Fruit fly (Drosophila melanogaster) whole organism, embryonic: ENCODE results near the gene Gr9a.

ENCODE experiments used
- Atf3 ChIP-seq: fragments of 200-800 bp; sonication (Bioruptor generic); optimal IDR thresholded peaks from 3 replicates; lab custom pipeline; 2016; ENCODE audit warnings: missing biosample characterization, missing genetic modification characterization
- Bteb2 ChIP-seq: fragments of 200-800 bp; sonication (Bioruptor generic); optimal IDR thresholded peaks from 2 replicates; lab custom pipeline; 2016; ENCODE audit warnings: missing biosample characterization, missing genetic modification characterization
- CG10959 ChIP-seq: fragments of 200-800 bp; sonication (Bioruptor generic); IDR thresholded peaks from 2 replicates; pipeline ENCODE4 v1.3.6; 2022; ENCODE audit warnings: missing biosample characterization, missing genetic modification characterization
- CG12391 ChIP-seq: fragments of 200-800 bp; sonication (Bioruptor generic); optimal IDR thresholded peaks from 3 replicates; lab custom pipeline; 2018; ENCODE audit warnings: missing biosample characterization, mild to moderate bottlenecking, missing genetic modification characterization, moderate library complexity
- CG12744 ChIP-seq: fragments of 200-800 bp; sonication (Bioruptor generic); optimal IDR thresholded peaks from 2 replicates; lab custom pipeline; 2016; ENCODE audit warnings: missing biosample characterization, missing genetic modification characterization
- CG13424 ChIP-seq: fragments of 200-800 bp; sonication (Bioruptor generic); optimal IDR thresholded peaks from 2 replicates; lab custom pipeline; 2019; ENCODE audit warnings: missing biosample characterization, mild to moderate bottlenecking, missing genetic modification characterization, moderate library complexity
- CG14710 ChIP-seq: fragments of 200-800 bp; sonication (Bioruptor generic); optimal IDR thresholded peaks from 3 replicates; lab custom pipeline; 2019; ENCODE audit warnings: missing biosample characterization, mild to moderate bottlenecking, missing genetic modification characterization, moderate library complexity
- CG1529 ChIP-seq: fragments of 200-800 bp; sonication (Bioruptor generic); optimal IDR thresholded peaks from 3 replicates; lab custom pipeline; 2018; ENCODE audit warnings: missing biosample characterization, missing genetic modification characterization
- CG16813 ChIP-seq: fragments of 200-800 bp; sonication (Bioruptor generic); IDR thresholded peaks from 3 replicates; pipeline ENCODE4 v1.3.6; 2022; ENCODE audit warnings: missing biosample characterization, missing genetic modification characterization; ENCODE audit not compliant: partially characterized antibody
- CG17328 ChIP-seq: fragments of 200-800 bp; sonication (Bioruptor generic); IDR thresholded peaks from 2 replicates; pipeline ENCODE4 v1.3.6; 2022; ENCODE audit warnings: missing biosample characterization, missing genetic modification characterization
- CG17568 ChIP-seq: fragments of 200-800 bp; sonication (Bioruptor generic); optimal IDR thresholded peaks from 2 replicates; lab custom pipeline; 2018; ENCODE audit warnings: missing biosample characterization, mild to moderate bottlenecking, missing genetic modification characterization, moderate library complexity
- CG17802 ChIP-seq: fragments of 200-800 bp; sonication (Bioruptor generic); optimal IDR thresholded peaks from 2 replicates; lab custom pipeline; 2018; ENCODE audit warnings: missing biosample characterization, mild to moderate bottlenecking, missing genetic modification characterization, moderate library complexity
- CG2875 ChIP-seq: fragments of 200-800 bp; sonication (Bioruptor generic); optimal IDR thresholded peaks from 2 replicates; lab custom pipeline; 2017; ENCODE audit warnings: missing biosample characterization, mild to moderate bottlenecking, missing genetic modification characterization, missing genetic modification reagents
- CG31441 ChIP-seq: fragments of 200-800 bp; sonication (Bioruptor generic); IDR thresholded peaks from 2 replicates; pipeline ENCODE4 v1.3.6; 2022; ENCODE audit warnings: missing biosample characterization, missing genetic modification characterization
- CG3163 ChIP-seq: fragments of 200-800 bp; sonication (Bioruptor generic); optimal IDR thresholded peaks from 3 replicates; lab custom pipeline; 2016; ENCODE audit warnings: missing biosample characterization, missing genetic modification characterization
- CG6272 ChIP-seq: fragments of 200-800 bp; sonication (Bioruptor generic); IDR thresholded peaks from 2 replicates; pipeline ENCODE4 v1.3.6; 2022; ENCODE audit warnings: missing biosample characterization, missing genetic modification characterization
- CG6654 ChIP-seq: fragments of 200-800 bp; sonication (Bioruptor generic); optimal IDR thresholded peaks from 2 replicates; lab custom pipeline; 2017; ENCODE audit warnings: missing biosample characterization, mild to moderate bottlenecking, missing genetic modification characterization
- CG7357 ChIP-seq: fragments of 200-800 bp; sonication (Bioruptor generic); IDR thresholded peaks from 3 replicates; pipeline ENCODE4 v1.3.6; 2022; ENCODE audit warnings: missing biosample characterization, missing genetic modification characterization
- CG7786 ChIP-seq: fragments of 200-800 bp; sonication (Bioruptor generic); optimal IDR thresholded peaks from 2 replicates; lab custom pipeline; 2016; ENCODE audit warnings: missing biosample characterization, missing genetic modification characterization
- CG8089 ChIP-seq: fragments of 200-800 bp; sonication (Bioruptor generic); optimal IDR thresholded peaks from 3 replicates; lab custom pipeline; 2016; ENCODE audit warnings: missing biosample characterization, missing genetic modification characterization
- CG9727 ChIP-seq: fragments of 200-800 bp; sonication (Bioruptor generic); optimal IDR thresholded peaks from 3 replicates; lab custom pipeline; 2017; ENCODE audit warnings: missing biosample characterization, mild to moderate bottlenecking, missing genetic modification characterization
- Deaf1 ChIP-seq: fragments of 200-800 bp; optimal IDR thresholded peaks from 3 replicates; lab custom pipeline; 2019; ENCODE audit warnings: missing biosample characterization, mild to moderate bottlenecking, missing genetic modification characterization, moderate library complexity
- Eip74EF ChIP-seq, 2 experiments: fragments of 200-800 bp in 1 of 2; fragments of >200 bp in 1 of 2; sonication (Bioruptor generic) in 1 of 2; optimal IDR thresholded peaks; 2 replicates each; lab custom pipeline; 2017 to 2019; ENCODE audit warnings: missing biosample characterization in 2 of 2, missing genetic modification characterization in 2 of 2, mild to moderate bottlenecking in 1 of 2, moderate library complexity in 1 of 2
- H15 ChIP-seq: fragments of 200-800 bp; sonication (Bioruptor generic); IDR thresholded peaks from 3 replicates; pipeline ENCODE4 v1.3.6; 2022; ENCODE audit warnings: missing biosample characterization, missing genetic modification characterization
- Hmr ChIP-seq: fragments of 200-800 bp; sonication (Bioruptor generic); optimal IDR thresholded peaks from 3 replicates; lab custom pipeline; 2017; ENCODE audit warnings: mild to moderate bottlenecking, missing biosample characterization, missing genetic modification reagents, missing genetic modification characterization
- Opbp ChIP-seq: fragments of 200-800 bp; sonication (Bioruptor generic); IDR thresholded peaks from 3 replicates; pipeline ENCODE4 v1.3.6; 2022; ENCODE audit warnings: missing biosample characterization, missing genetic modification characterization; ENCODE audit not compliant: partially characterized antibody
- Pdp1 ChIP-seq, 2 experiments: fragments of 200-800 bp; sonication (Bioruptor generic); optimal IDR thresholded peaks; 3 replicates each; lab custom pipeline; 2016; ENCODE audit warnings: missing biosample characterization in 2 of 2, missing genetic modification characterization in 2 of 2, mild to moderate bottlenecking in 1 of 2, moderate library complexity in 1 of 2
- Six4 ChIP-seq: fragments of 200-800 bp; sonication (Bioruptor generic); optimal IDR thresholded peaks from 2 replicates; lab custom pipeline; 2016; ENCODE audit warnings: missing biosample characterization, missing genetic modification characterization
- Ssrp ChIP-seq: fragments of 200-800 bp; sonication (Bioruptor generic); optimal IDR thresholded peaks from 2 replicates; lab custom pipeline; 2018; ENCODE audit warnings: missing biosample characterization, mild to moderate bottlenecking, missing genetic modification characterization, moderate library complexity
- Xbp1 ChIP-seq: fragments of 200-800 bp; sonication (Bioruptor generic); optimal IDR thresholded peaks from 3 replicates; lab custom pipeline; 2016; ENCODE audit warnings: missing biosample characterization, mild to moderate bottlenecking, missing genetic modification characterization
- ab ChIP-seq: fragments of 200-800 bp; sonication (Bioruptor generic); optimal IDR thresholded peaks from 2 replicates; lab custom pipeline; 2016; ENCODE audit warnings: missing biosample characterization, missing genetic modification characterization
- amos ChIP-seq: fragments of 200-800 bp; sonication (Bioruptor generic); IDR thresholded peaks from 2 replicates; pipeline ENCODE4 v1.3.6; 2022; ENCODE audit warnings: missing biosample characterization, missing genetic modification characterization; ENCODE audit not compliant: partially characterized antibody
- aop ChIP-seq: fragments of 200-800 bp; sonication (Bioruptor generic); IDR thresholded peaks from 2 replicates; pipeline ENCODE4 v1.3.6; 2022; ENCODE audit warnings: missing biosample characterization, missing genetic modification characterization
- chif ChIP-seq, 2 experiments: fragments of 200-800 bp; sonication (Bioruptor generic); optimal IDR thresholded peaks; 3 replicates each; lab custom pipeline; 2016; ENCODE audit warnings: missing biosample characterization in 2 of 2, missing genetic modification characterization in 2 of 2
- chm ChIP-seq: fragments of 200-800 bp; sonication (Bioruptor generic); IDR thresholded peaks from 2 replicates; pipeline ENCODE4 v1.3.6; 2022; ENCODE audit warnings: missing biosample characterization, missing genetic modification characterization
- dysf ChIP-seq: fragments of 200-800 bp; sonication (Bioruptor generic); IDR thresholded peaks from 3 replicates; pipeline ENCODE4 v1.3.6; 2022; ENCODE audit warnings: missing biosample characterization, missing genetic modification characterization
- fd96Cb ChIP-seq: fragments of 200-800 bp; sonication (Bioruptor generic); optimal IDR thresholded peaks from 2 replicates; lab custom pipeline; 2018; ENCODE audit warnings: missing biosample characterization, mild to moderate bottlenecking, missing genetic modification characterization, moderate library complexity
- ind ChIP-seq: fragments of 200-800 bp; sonication (Bioruptor generic); optimal IDR thresholded peaks from 3 replicates; lab custom pipeline; 2016; ENCODE audit warnings: missing biosample characterization, missing genetic modification characterization
- klu ChIP-seq: fragments of 200-800 bp; sonication (Bioruptor generic); IDR thresholded peaks from 2 replicates; pipeline ENCODE4 v1.3.6; 2022; ENCODE audit warnings: missing biosample characterization, missing genetic modification characterization
- odd ChIP-seq: fragments of 200-800 bp; sonication (Bioruptor generic); optimal IDR thresholded peaks from 2 replicates; lab custom pipeline; 2017; ENCODE audit warnings: missing biosample characterization, mild to moderate bottlenecking, missing genetic modification characterization
- phol ChIP-seq: fragments of 200-800 bp; sonication (Bioruptor generic); optimal IDR thresholded peaks from 3 replicates; lab custom pipeline; 2018; ENCODE audit warnings: missing biosample characterization, mild to moderate bottlenecking, missing genetic modification characterization, moderate library complexity
- pnt ChIP-seq: fragments of 200-800 bp; sonication (Bioruptor generic); optimal IDR thresholded peaks from 3 replicates; lab custom pipeline; 2016; ENCODE audit warnings: missing biosample characterization, missing genetic modification characterization
- prd ChIP-seq, 3 experiments: fragments of >200 bp in 2 of 3; fragments of 200-800 bp in 1 of 3; sonication (Bioruptor generic) in 1 of 3; optimal IDR thresholded peaks in 2 of 3; IDR thresholded peaks in 1 of 3; 2 replicates in 2 of 3; 3 replicates in 1 of 3; pipeline versions ENCODE4 v1.3.6 to Lab custom; 2017 to 2022; ENCODE audit warnings: missing biosample characterization in 1 of 3, missing genetic modification characterization in 1 of 3
- repo ChIP-seq: fragments of 200-800 bp; sonication (Bioruptor generic); optimal IDR thresholded peaks from 2 replicates; lab custom pipeline; 2016; ENCODE audit warnings: missing biosample characterization, missing genetic modification characterization
- ssp ChIP-seq: fragments of 200-800 bp; sonication (Bioruptor generic); IDR thresholded peaks from 2 replicates; pipeline ENCODE4 v1.3.6; 2022; ENCODE audit warnings: missing biosample characterization, missing genetic modification characterization
- tgo ChIP-seq: fragments of 200-800 bp; sonication (Bioruptor generic); IDR thresholded peaks from 3 replicates; pipeline ENCODE4 v1.3.6; 2022; ENCODE audit warnings: missing biosample characterization, missing genetic modification characterization
- tna ChIP-seq: fragments of 200-800 bp; sonication (Bioruptor generic); IDR thresholded peaks from 2 replicates; pipeline ENCODE4 v1.3.6; 2022; ENCODE audit warnings: missing biosample characterization, missing genetic modification characterization; ENCODE audit not compliant: partially characterized antibody
- ttk ChIP-seq: fragments of 200-800 bp; sonication (Bioruptor generic); IDR thresholded peaks from 2 replicates; pipeline ENCODE4 v2.1.2; 2022; ENCODE audit warnings: missing biosample characterization, missing genetic modification characterization
- zfh1 ChIP-seq: fragments of 200-800 bp; sonication (Bioruptor generic); IDR thresholded peaks from 3 replicates; pipeline ENCODE4 v1.3.6; 2022; ENCODE audit warnings: missing biosample characterization, missing genetic modification characterization

The Gr9a gene

dm6 chrX:10067528-10067927 is 6.1 kb downstream of the Gr9a start (continued):
- TF ChIP-seq CG6272 (GFP tag; lab: Robert Waterston, UW) (0 out of 2 replicates have a peak, but pooled peaks have one; percentile 20), ssp (GFP tag; lab: Robert Waterston, UW) (no peak), pnt (GFP tag; lab: Kevin White, UChicago) (peak; percentile 18), repo (GFP tag; lab: Kevin White, UChicago) (peak; percentile 41), tgo (GFP tag; lab: Robert Waterston, UW) (peak; percentile 23; the same call in 1 of the 3 replicates), Six4 (GFP tag; lab: Kevin White, UChicago) (peak; percentile 36), H15 (0 out of 3 replicates have a peak, but pooled peaks have one; percentile 27), CG9727 (GFP tag; lab: Kevin White, UChicago) (peak; percentile 21), prd (optimal IDR thresholded peaks at IDR 0.05; lab: Kevin White, UChicago) (no peak), prd (GFP tag; IDR thresholded peaks at IDR 0.05; lab: Robert Waterston, UW) (peak; percentile 79; the same call in 2 of the 3 replicates), odd (peak; percentile 3), Deaf1 (tag; lab: Kevin White, UChicago) (peak; percentile 6), CG17568 (GFP tag; lab: Kevin White, UChicago) (no peak), aop (GFP tag; lab: Robert Waterston, UW) (no peak), CG3163 (GFP tag; lab: Kevin White, UChicago) (no peak), Pdp1 (GFP tag; optimal IDR thresholded peaks at IDR 0.05; lab: Kevin White, UChicago) (peak in 1 of 2 experiments; percentile 28), Bteb2 (GFP tag; lab: Kevin White, UChicago) (peak; percentile 7), Atf3 (GFP tag; lab: Kevin White, UChicago) (peak; percentile 10), CG2875 (GFP tag; lab: Kevin White, UChicago) (peak; percentile 12), Xbp1 (GFP tag; lab: Kevin White, UChicago) (peak; percentile 57), CG6654 (GFP tag; lab: Kevin White, UChicago) (peak; percentile 18), Ssrp (tag; lab: Kevin White, UChicago) (peak; percentile 44), dysf (peak; percentile 62; the same call in 2 of the 3 replicates), CG14710 (tag; lab: Kevin White, UChicago) (peak; percentile 18), CG8089 (GFP tag; lab: Kevin White, UChicago) (peak; percentile 15), CG17802 (tag; lab: Kevin White, UChicago) (peak; percentile 1), Opbp (GFP tag; lab: Robert Waterston, UW) (no peak), Eip74EF (GFP tag; optimal IDR thresholded peaks at IDR 0.05; lab: Kevin White, UChicago) (no peak), chif (GFP tag; optimal IDR thresholded peaks at IDR 0.05; lab: Kevin White, UChicago) (peak; percentile 37 to 42), ttk (GFP tag; lab: Robert Waterston, UW) (peak; percentile 44; the same call in 1 of the 2 replicates), fd96Cb (peak; percentile 57), CG10959 (GFP tag; lab: Robert Waterston, UW) (peak; percentile 45; the same call in 1 of the 2 replicates), klu (GFP tag; lab: Robert Waterston, UW) (peak; percentile 36; the same call in 1 of the 2 replicates), CG31441 (GFP tag; lab: Robert Waterston, UW) (peak; percentile 47; the same call in 1 of the 2 replicates), CG12391 (tag; lab: Kevin White, UChicago) (peak; percentile 34), chm (GFP tag; lab: Robert Waterston, UW) (0 out of 2 replicates have a peak, but pooled peaks have one; percentile 33), tna (GFP tag; lab: Robert Waterston, UW) (no peak), zfh1 (GFP tag; lab: Robert Waterston, UW) (peak; percentile 71), CG16813 (peak; percentile 32; the same call in 1 of the 3 replicates), ab (no peak), ind (GFP tag; lab: Kevin White, UChicago) (peak; percentile 60), CG7786 (peak; percentile 25), CG13424 (tag; lab: Kevin White, UChicago) (peak; percentile 18), phol (tag; lab: Kevin White, UChicago) (peak; percentile 38), CG17328 (peak; percentile 50; the same call in 1 of the 2 replicates), Hmr (GFP tag; lab: Kevin White, UChicago) (peak; percentile 40), amos (no peak), CG12744 (GFP tag; lab: Kevin White, UChicago) (no peak), CG1529 (GFP tag; lab: Kevin White, UChicago) (peak; percentile 20), CG7357 (GFP tag; lab: Robert Waterston, UW) (0 out of 3 replicates have a peak, but pooled peaks have one; percentile 13)
